Fruit fly (Drosophila melanogaster) whole organism, adult: ENCODE measurements around the gene Pex7.
A peak's percentile ranks its signal among the peaks of the same experiment; 100 is the strongest.

Experiments used
- CG11617 ChIP-seq: fragments of 200-800 bp; sonication (Bioruptor generic); optimal IDR thresholded peaks from 2 replicates; lab custom pipeline; 2017; ENCODE audit warnings: mild to moderate bottlenecking, missing biosample characterization, missing genetic modification reagents, missing genetic modification characterization
- CG12768 ChIP-seq: fragments of 200-800 bp; sonication (Bioruptor generic); optimal IDR thresholded peaks from 2 replicates; lab custom pipeline; 2017; ENCODE audit warnings: missing biosample characterization, missing genetic modification characterization, mild to moderate bottlenecking, moderate library complexity, missing genetic modification reagents
- CG14711 ChIP-seq: fragments of 200-800 bp; sonication (Bioruptor generic); optimal IDR thresholded peaks from 2 replicates; lab custom pipeline; 2018; ENCODE audit warnings: missing biosample characterization, mild to moderate bottlenecking, missing genetic modification characterization, moderate library complexity
- CG1620 ChIP-seq: fragments of 200-800 bp; sonication (Bioruptor generic); optimal IDR thresholded peaks from 2 replicates; lab custom pipeline; 2016; ENCODE audit warnings: missing biosample characterization, missing genetic modification characterization
- CG33017 ChIP-seq: fragments of 200-800 bp; sonication (Bioruptor generic); optimal IDR thresholded peaks from 2 replicates; lab custom pipeline; 2018; ENCODE audit warnings: missing biosample characterization, mild to moderate bottlenecking, missing genetic modification characterization, moderate library complexity
- CG5204 ChIP-seq: fragments of 200-800 bp; sonication (Bioruptor generic); optimal IDR thresholded peaks from 2 replicates; lab custom pipeline; 2016; ENCODE audit warnings: missing biosample characterization, missing genetic modification characterization
- CG7045 ChIP-seq: fragments of 200-800 bp; sonication (Bioruptor generic); optimal IDR thresholded peaks from 2 replicates; lab custom pipeline; 2017; ENCODE audit warnings: missing biosample characterization, mild to moderate bottlenecking, missing genetic modification characterization
- CG7101 ChIP-seq: fragments of 200-800 bp; sonication (Bioruptor generic); optimal IDR thresholded peaks from 2 replicates; lab custom pipeline; 2018; ENCODE audit warnings: missing biosample characterization, mild to moderate bottlenecking, missing genetic modification characterization, moderate library complexity
- Clk ChIP-seq: fragments of 200-800 bp; sonication (Bioruptor generic); optimal IDR thresholded peaks from 2 replicates; lab custom pipeline; 2017; ENCODE audit warnings: missing biosample characterization, missing genetic modification characterization
- Crg-1 ChIP-seq: fragments of 200-800 bp; sonication (Bioruptor generic); optimal IDR thresholded peaks from 2 replicates; lab custom pipeline; 2016; ENCODE audit warnings: missing biosample characterization, missing genetic modification characterization
- Hr96 ChIP-seq: fragments of 200-800 bp; sonication (Bioruptor generic); optimal IDR thresholded peaks from 2 replicates; lab custom pipeline; 2016; ENCODE audit warnings: missing biosample characterization, missing genetic modification characterization
- Mnt ChIP-seq: fragments of 200-800 bp; sonication (Bioruptor generic); optimal IDR thresholded peaks from 2 replicates; lab custom pipeline; 2016; ENCODE audit warnings: missing biosample characterization, mild to moderate bottlenecking, missing genetic modification characterization
- bab1 ChIP-seq: fragments of 200-800 bp; sonication (Bioruptor generic); optimal IDR thresholded peaks from 3 replicates; lab custom pipeline; 2019; ENCODE audit warnings: missing biosample characterization, mild to moderate bottlenecking, missing genetic modification characterization, moderate library complexity
- cic ChIP-seq: fragments of 200-800 bp; sonication (Bioruptor generic); optimal IDR thresholded peaks from 2 replicates; lab custom pipeline; 2017; ENCODE audit warnings: missing biosample characterization, mild to moderate bottlenecking, missing genetic modification characterization, moderate library complexity
- cnc ChIP-seq, 2 experiments: fragments of >200 bp; optimal IDR thresholded peaks; 2 replicates each; lab custom pipeline; 2017
- kay ChIP-seq: fragments of 200-800 bp; sonication (Bioruptor generic); peaks from one replicate; lab custom pipeline; 2016; ENCODE audit warnings: missing biosample characterization, missing genetic modification characterization, borderline replicate concordance
- ovo ChIP-seq: fragments of 200-800 bp; sonication (Bioruptor generic); optimal IDR thresholded peaks from 2 replicates; lab custom pipeline; 2016; ENCODE audit warnings: missing biosample characterization, missing genetic modification characterization
- pad ChIP-seq: fragments of 200-800 bp; sonication (Bioruptor generic); optimal IDR thresholded peaks from 3 replicates; lab custom pipeline; 2017; ENCODE audit warnings: missing biosample characterization, missing genetic modification characterization, mild to moderate bottlenecking, moderate library complexity, missing genetic modification reagents
- tj ChIP-seq: fragments of 200-800 bp; sonication (Bioruptor generic); optimal IDR thresholded peaks from 3 replicates; lab custom pipeline; 2017; ENCODE audit warnings: missing biosample characterization, mild to moderate bottlenecking, missing genetic modification characterization, moderate library complexity
- toe ChIP-seq: fragments of 200-800 bp; sonication (Bioruptor generic); optimal IDR thresholded peaks from 2 replicates; lab custom pipeline; 2016; ENCODE audit warnings: missing biosample characterization, missing genetic modification characterization

Pex7 gene

dm6 chr3L:8623702-8624421 lies 23.1 kb upstream of the Pex7 start, which contains the start of the genes GAPsec and Zasp66:
GAPsec (minus strand) TSS chr3L:8623901.
Zasp66 (plus strand) TSS chr3L:8624371.
- TF ChIP-seq CG1620 (GFP tag; lab: Kevin White, UChicago), result no peak
- TF ChIP-seq Clk (GFP tag; lab: Kevin White, UChicago), result no peak
- TF ChIP-seq toe (GFP tag; lab: Kevin White, UChicago), result no peak
- no peak for TF ChIP-seq CG5204 (GFP tag; lab: Kevin White, UChicago)
- TF ChIP-seq tj (GFP tag; lab: Kevin White, UChicago), result no peak
- no peak for TF ChIP-seq Hr96 (GFP tag; lab: Kevin White, UChicago)
- no peak for TF ChIP-seq Crg-1 (GFP tag; lab: Kevin White, UChicago)
- TF ChIP-seq CG7101 (tag; lab: Kevin White, UChicago), result no peak
- peak; percentile 7 for TF ChIP-seq kay (GFP tag; lab: Kevin White, UChicago)
- TF ChIP-seq CG12768 (GFP tag; lab: Kevin White, UChicago), result no peak
- TF ChIP-seq pad (GFP tag; lab: Kevin White, UChicago), result no peak
- TF ChIP-seq ovo (GFP tag; lab: Kevin White, UChicago), result no peak
- TF ChIP-seq bab1 (GFP tag; lab: Kevin White, UChicago), result peak; percentile 23

dm6 chr3L:8627839-8628827 lies 18.8 kb upstream of the Pex7 start:
- TF ChIP-seq Hr96 (GFP tag; lab: Kevin White, UChicago) (peak; percentile 37), CG33017 (tag; lab: Kevin White, UChicago) (no peak), pad (GFP tag; lab: Kevin White, UChicago) (no peak), CG1620 (GFP tag; lab: Kevin White, UChicago) (no peak), cic (no peak), CG11617 (GFP tag; lab: Kevin White, UChicago) (peak; percentile 80), Crg-1 (GFP tag; lab: Kevin White, UChicago) (no peak), toe (GFP tag; lab: Kevin White, UChicago) (no peak), CG7045 (no peak), CG7101 (tag; lab: Kevin White, UChicago) (peak; percentile 33), bab1 (GFP tag; lab: Kevin White, UChicago) (no peak), CG5204 (GFP tag; lab: Kevin White, UChicago) (peak; percentile 11), Mnt (GFP tag; lab: Kevin White, UChicago) (peak; percentile 43), kay (GFP tag; lab: Kevin White, UChicago) (peak; percentile 60), CG14711 (tag; lab: Kevin White, UChicago) (no peak), CG12768 (GFP tag; lab: Kevin White, UChicago) (no peak), tj (GFP tag; lab: Kevin White, UChicago) (no peak), ovo (GFP tag; lab: Kevin White, UChicago) (no peak), cnc (optimal IDR thresholded peaks at IDR 0.05; lab: Kevin White, UChicago) (no peak), Clk (GFP tag; lab: Kevin White, UChicago) (no peak)

- TF ChIP-seq CG5204 (GFP tag; lab: Kevin White, UChicago), result no peak
- TF ChIP-seq CG14711 (tag; lab: Kevin White, UChicago), result no peak
- TF ChIP-seq Clk (GFP tag; lab: Kevin White, UChicago), result no peak
- no peak for TF ChIP-seq CG11617 (GFP tag; lab: Kevin White, UChicago)
- TF ChIP-seq CG1620 (GFP tag; lab: Kevin White, UChicago), result no peak
- TF ChIP-seq kay (GFP tag; lab: Kevin White, UChicago), result no peak
- no peak for TF ChIP-seq bab1 (GFP tag; lab: Kevin White, UChicago)
- no peak for TF ChIP-seq tj (GFP tag; lab: Kevin White, UChicago)
- no peak for TF ChIP-seq CG33017 (tag; lab: Kevin White, UChicago)
- TF ChIP-seq cnc (optimal IDR thresholded peaks at IDR 0.05; lab: Kevin White, UChicago), result no peak
- no peak for TF ChIP-seq cic
- TF ChIP-seq pad (GFP tag; lab: Kevin White, UChicago), result no peak
These were observed 18.0 kb upstream of the Pex7 start for dm6 chr3L:8628964-8629363.

dm6 chr3L:8629701-8630343 lies 17.1 kb upstream of the Pex7 start:
- TF ChIP-seq CG7045, result no peak
- TF ChIP-seq kay (GFP tag; lab: Kevin White, UChicago), result peak; percentile 38

- peak; percentile 24 for TF ChIP-seq bab1 (GFP tag; lab: Kevin White, UChicago)
- no peak for TF ChIP-seq pad (GFP tag; lab: Kevin White, UChicago)
These were observed 13.2 kb upstream of the Pex7 start, which contains the start of gene Cdc6 for dm6 chr3L:8633614-8634325. Cdc6 (minus strand) TSS chr3L:8634069.
